Worm (Caenorhabditis elegans) whole organism, L2 larva: ENCODE data around the gene srsx-10.

ENCODE experiments used
- C34F6.9 ChIP-seq: fragments of 150-350 bp; optimal IDR thresholded peaks from 2 replicates; lab custom pipeline; 2014; ENCODE audit warnings: missing biosample characterization, missing genetic modification characterization
- F13H6.1 ChIP-seq: sonication (generic microtip); optimal IDR thresholded peaks from 2 replicates; lab custom pipeline; 2016; ENCODE audit warnings: missing genetic modification characterization, missing compliant biosample characterization
- R02D3.7 ChIP-seq: fragments of 150-350 bp; optimal IDR thresholded peaks from 2 replicates; lab custom pipeline; 2014; ENCODE audit warnings: missing biosample characterization, missing genetic modification characterization
- Y55F3AM.14 ChIP-seq: fragments of 200-800 bp; sonication (Bioruptor generic); optimal IDR thresholded peaks from 2 replicates; lab custom pipeline; 2018; ENCODE audit warnings: mild to moderate bottlenecking, missing genetic modification characterization, missing compliant biosample characterization
- alr-1 ChIP-seq: fragments of 150-350 bp; optimal IDR thresholded peaks from 2 replicates; lab custom pipeline; 2014; ENCODE audit warnings: missing biosample characterization, missing genetic modification characterization
- aly-2 ChIP-seq: fragments of 150-350 bp; optimal IDR thresholded peaks from 2 replicates; lab custom pipeline; 2014; ENCODE audit warnings: missing biosample characterization, missing genetic modification characterization
- blmp-1 ChIP-seq: sonication (generic microtip); optimal IDR thresholded peaks from 2 replicates; lab custom pipeline; 2017; ENCODE audit warnings: missing genetic modification characterization, mild to moderate bottlenecking, missing compliant biosample characterization, antibody characterized with exemption, moderate library complexity; ENCODE audit not compliant: insufficient read depth
- ceh-16 ChIP-seq: fragments of 150-350 bp; optimal IDR thresholded peaks from 2 replicates; lab custom pipeline; 2014; ENCODE audit warnings: missing biosample characterization, missing genetic modification characterization
- ceh-82 ChIP-seq: fragments of 150-350 bp; optimal IDR thresholded peaks from 2 replicates; lab custom pipeline; 2014; ENCODE audit warnings: missing biosample characterization, missing genetic modification characterization
- egl-27 ChIP-seq: sonication (generic microtip); optimal IDR thresholded peaks from 3 replicates; lab custom pipeline; 2017; ENCODE audit warnings: missing biosample characterization, missing genetic modification reagents, missing genetic modification characterization
- elt-1 ChIP-seq: fragments of 150-350 bp; optimal IDR thresholded peaks from 2 replicates; lab custom pipeline; 2014; ENCODE audit warnings: missing biosample characterization, missing genetic modification characterization
- elt-3 ChIP-seq: sonication (generic microtip); optimal IDR thresholded peaks from 2 replicates; lab custom pipeline; 2017; ENCODE audit warnings: missing biosample characterization, missing genetic modification characterization
- fos-1 ChIP-seq: fragments of 150-350 bp; optimal IDR thresholded peaks from 2 replicates; lab custom pipeline; 2014; ENCODE audit warnings: missing biosample characterization, missing genetic modification characterization
- gmeb-1 ChIP-seq: fragments of 150-350 bp; optimal IDR thresholded peaks from 2 replicates; lab custom pipeline; 2014; ENCODE audit warnings: missing biosample characterization, missing genetic modification characterization
- lin-13 ChIP-seq: fragments of 150-350 bp; optimal IDR thresholded peaks from 2 replicates; lab custom pipeline; 2014; ENCODE audit warnings: missing biosample characterization, missing genetic modification reagents, missing genetic modification characterization
- mab-5 ChIP-seq: fragments of 150-350 bp; optimal IDR thresholded peaks from 2 replicates; lab custom pipeline; 2014; ENCODE audit warnings: missing biosample characterization, missing genetic modification characterization
- nhr-10 ChIP-seq: sonication (generic microtip); optimal IDR thresholded peaks from 2 replicates; lab custom pipeline; 2017; ENCODE audit warnings: missing biosample characterization, missing genetic modification characterization
- nhr-12 ChIP-seq: fragments of 150-350 bp; optimal IDR thresholded peaks from 2 replicates; lab custom pipeline; 2014; ENCODE audit warnings: missing biosample characterization, missing genetic modification characterization
- nhr-23 ChIP-seq: fragments of 150-350 bp; optimal IDR thresholded peaks from 2 replicates; lab custom pipeline; 2014; ENCODE audit warnings: missing biosample characterization, missing genetic modification reagents, missing genetic modification characterization
- nhr-237 ChIP-seq: fragments of 150-350 bp; optimal IDR thresholded peaks from 2 replicates; lab custom pipeline; 2014; ENCODE audit warnings: missing biosample characterization, missing genetic modification characterization
- nhr-25 ChIP-seq: fragments of 150-350 bp; sonication (generic microtip); optimal IDR thresholded peaks from 3 replicates; lab custom pipeline; 2014; ENCODE audit warnings: missing biosample characterization, missing genetic modification characterization
- nhr-6 ChIP-seq: fragments of 150-350 bp; optimal IDR thresholded peaks from 2 replicates; lab custom pipeline; 2014; ENCODE audit warnings: missing biosample characterization, missing genetic modification characterization
- nhr-77 ChIP-seq: fragments of 150-350 bp; optimal IDR thresholded peaks from 2 replicates; lab custom pipeline; 2014; ENCODE audit warnings: missing biosample characterization, missing genetic modification characterization
- peb-1 ChIP-seq: fragments of 150-350 bp; optimal IDR thresholded peaks from 2 replicates; lab custom pipeline; 2014; ENCODE audit warnings: missing biosample characterization, missing genetic modification characterization
- sem-4 ChIP-seq: fragments of 150-350 bp; optimal IDR thresholded peaks from 2 replicates; lab custom pipeline; 2014; ENCODE audit warnings: missing biosample characterization, missing genetic modification reagents, missing genetic modification characterization
- sma-3 ChIP-seq: sonication (generic microtip); optimal IDR thresholded peaks from 2 replicates; lab custom pipeline; 2016; ENCODE audit warnings: missing genetic modification reagents, missing genetic modification characterization, missing compliant biosample characterization
- sma-9 ChIP-seq, 2 experiments: fragments of 150-350 bp in 1 of 2; sonication (generic microtip) in 1 of 2; optimal IDR thresholded peaks; 2 replicates each; lab custom pipeline; 2014 to 2016; ENCODE audit warnings: missing genetic modification characterization in 2 of 2, mild to moderate bottlenecking in 1 of 2, missing biosample characterization in 1 of 2, missing compliant biosample characterization in 1 of 2, missing genetic modification reagents in 1 of 2, moderate library complexity in 1 of 2
- snpc-4 ChIP-seq: fragments of 150-350 bp; optimal IDR thresholded peaks from 2 replicates; lab custom pipeline; 2014; ENCODE audit warnings: missing biosample characterization, missing genetic modification characterization
- unc-55 ChIP-seq: fragments of 150-350 bp; sonication (generic microtip); optimal IDR thresholded peaks from 3 replicates; lab custom pipeline; 2014; ENCODE audit warnings: missing biosample characterization, missing genetic modification reagents, missing genetic modification characterization
- zag-1 ChIP-seq: fragments of 150-350 bp; optimal IDR thresholded peaks from 2 replicates; lab custom pipeline; 2014; ENCODE audit warnings: missing biosample characterization, missing genetic modification characterization
- ztf-1 ChIP-seq: fragments of 200-800 bp; sonication (Bioruptor generic); conservative IDR thresholded peaks from 2 replicates; pipeline ENCODE4 v1.3.6; 2022; ENCODE audit warnings: missing genetic modification characterization, missing compliant biosample characterization
- ztf-11 ChIP-seq: sonication (generic microtip); optimal IDR thresholded peaks from 2 replicates; lab custom pipeline; 2017; ENCODE audit warnings: missing biosample characterization, missing genetic modification characterization
- ztf-4 ChIP-seq: fragments of 150-350 bp; optimal IDR thresholded peaks from 2 replicates; lab custom pipeline; 2014; ENCODE audit warnings: missing biosample characterization, missing genetic modification characterization

srsx-10 gene

ce11 chrV:4964020-4964635 lies 10.4 kb downstream of the srsx-10 start:
- TF ChIP-seq nhr-23 (tag; lab: Kevin White, UChicago): no peak
- TF ChIP-seq gmeb-1 (tag; lab: Kevin White, UChicago): no peak
- TF ChIP-seq peb-1 (tag; lab: Kevin White, UChicago): no peak
- no peak for TF ChIP-seq mab-5
- TF ChIP-seq Y55F3AM.14 (GFP tag; lab: Kevin White, UChicago): peak; percentile 9
- no peak for TF ChIP-seq lin-13
- TF ChIP-seq snpc-4 (tag; lab: Kevin White, UChicago): no peak
- no peak for TF ChIP-seq nhr-6 (tag; lab: Kevin White, UChicago)
- TF ChIP-seq unc-55 (GFP tag; lab: Kevin White, UChicago): peak; percentile 22
- TF ChIP-seq elt-3 (tag; lab: Kevin White, UChicago): no peak
- TF ChIP-seq nhr-237 (tag; lab: Kevin White, UChicago): no peak
- no peak for TF ChIP-seq fos-1
- TF ChIP-seq alr-1: no peak

- TF ChIP-seq mab-5 (no peak), ztf-1 (no peak), alr-1 (no peak), gmeb-1 (tag; lab: Kevin White, UChicago) (no peak), Y55F3AM.14 (GFP tag; lab: Kevin White, UChicago) (no peak), sma-3 (no peak), F13H6.1 (tag; lab: Kevin White, UChicago) (no peak), nhr-25 (tag; lab: Kevin White, UChicago) (no peak), nhr-10 (no peak), peb-1 (tag; lab: Kevin White, UChicago) (no peak), egl-27 (tag; lab: Kevin White, UChicago) (no peak), sem-4 (tag; lab: Kevin White, UChicago) (no peak), nhr-23 (tag; lab: Kevin White, UChicago) (no peak), elt-1 (tag; lab: Kevin White, UChicago) (no peak), sma-9 (GFP tag; optimal IDR thresholded peaks at IDR 0.05; lab: Kevin White, UChicago) (no peak), sma-9 (tag; optimal IDR thresholded peaks at IDR 0.05; lab: Kevin White, UChicago) (no peak), nhr-12 (no peak), aly-2 (no peak), R02D3.7 (tag; lab: Kevin White, UChicago) (no peak), ceh-16 (no peak), blmp-1 (no peak)
Observed at ce11 chrV:4963606-4964005, 11.0 kb downstream of the srsx-10 start.

- TF ChIP-seq ztf-11 (tag; lab: Kevin White, UChicago) (no peak), nhr-12 (no peak), blmp-1 (no peak), gmeb-1 (tag; lab: Kevin White, UChicago) (no peak), aly-2 (no peak), C34F6.9 (tag; lab: Kevin White, UChicago) (peak; percentile 40)
Observed at ce11 chrV:4962968-4963367, 11.6 kb downstream of the srsx-10 start, which contains the start of gene tam-1. Gene tam-1 (minus strand): TSS chrV:4963102.

- TF ChIP-seq zag-1 (tag; lab: Kevin White, UChicago): no peak
Observed at ce11 chrV:4960686-4961085, 13.9 kb downstream of the srsx-10 start.

ce11 chrV:4957619-4958018 lies 17.0 kb downstream of the srsx-10 start:
- TF ChIP-seq mab-5 (no peak), elt-3 (tag; lab: Kevin White, UChicago) (no peak), sma-9 (GFP tag; optimal IDR thresholded peaks at IDR 0.05; lab: Kevin White, UChicago) (no peak), sma-9 (tag; optimal IDR thresholded peaks at IDR 0.05; lab: Kevin White, UChicago) (no peak), nhr-10 (no peak), ztf-11 (tag; lab: Kevin White, UChicago) (no peak), alr-1 (no peak), R02D3.7 (tag; lab: Kevin White, UChicago) (no peak)

ce11 chrV:4956529-4956928 lies 18.0 kb downstream of the srsx-10 start, which contains the start of gene str-208:
Gene str-208 (plus strand): TSS chrV:4956829.
- no peak for TF ChIP-seq fos-1
- TF ChIP-seq sem-4 (tag; lab: Kevin White, UChicago): no peak
- no peak for TF ChIP-seq ceh-82 (tag; lab: Kevin White, UChicago)
- TF ChIP-seq nhr-77 (tag; lab: Kevin White, UChicago): no peak
- TF ChIP-seq ztf-4 (tag; lab: Kevin White, UChicago): no peak
- TF ChIP-seq blmp-1: no peak
- no peak for TF ChIP-seq nhr-23 (tag; lab: Kevin White, UChicago)
- no peak for TF ChIP-seq ceh-16
- TF ChIP-seq elt-1 (tag; lab: Kevin White, UChicago): no peak
- no peak for TF ChIP-seq Y55F3AM.14 (GFP tag; lab: Kevin White, UChicago)
